Worm (Caenorhabditis elegans) whole organism, early embryonic: ENCODE results near the gene egrh-3.
"Not testable (repeated sequence)": the region's sequence is repeated elsewhere in the genome, so short reads cannot be mapped to it uniquely, and the experiment has no call there.

ENCODE experiments used
- B0310.2 ChIP-seq: sonication (generic microtip); optimal IDR thresholded peaks from 2 replicates; lab custom pipeline; 2016; ENCODE audit warnings: mild to moderate bottlenecking, missing genetic modification characterization, missing compliant biosample characterization
- F13C5.2 ChIP-seq: sonication (generic microtip); optimal IDR thresholded peaks from 2 replicates; lab custom pipeline; 2017; ENCODE audit warnings: mild to moderate bottlenecking, missing genetic modification characterization, inconsistent platforms, missing compliant biosample characterization
- aly-1 ChIP-seq: sonication (generic microtip); optimal IDR thresholded peaks from 2 replicates; lab custom pipeline; 2016; ENCODE audit warnings: missing genetic modification characterization, missing compliant biosample characterization
- ama-1 ChIP-seq: fragments of 150-350 bp; optimal IDR thresholded peaks from 2 replicates; lab custom pipeline; 2014
- ceh-13 ChIP-seq: fragments of 200-800 bp; sonication (Bioruptor generic); optimal IDR thresholded peaks from 2 replicates; lab custom pipeline; 2018; ENCODE audit warnings: mild to moderate bottlenecking, missing genetic modification characterization, missing compliant biosample characterization
- ceh-36 ChIP-seq: sonication (generic microtip); optimal IDR thresholded peaks from 2 replicates; lab custom pipeline; 2016; ENCODE audit warnings: missing genetic modification characterization, inconsistent platforms, missing compliant biosample characterization
- ets-7 ChIP-seq: sonication (generic microtip); optimal IDR thresholded peaks from 2 replicates; lab custom pipeline; 2016; ENCODE audit warnings: missing genotype, missing genetic modification characterization, missing compliant biosample characterization
- flt-1 ChIP-seq: fragments of 200-800 bp; sonication (Bioruptor generic); IDR thresholded peaks from 2 replicates; pipeline ENCODE4 v1.3.6; 2022; ENCODE audit warnings: missing genetic modification characterization, missing compliant biosample characterization
- hmbx-1 ChIP-seq: sonication (generic microtip); optimal IDR thresholded peaks from 2 replicates; lab custom pipeline; 2016; ENCODE audit warnings: mild to moderate bottlenecking, missing genetic modification characterization, missing compliant biosample characterization
- hmg-4 ChIP-seq: fragments of 200-800 bp; sonication (Bioruptor generic); optimal IDR thresholded peaks from 2 replicates; lab custom pipeline; 2018; ENCODE audit warnings: mild to moderate bottlenecking, missing genetic modification characterization, missing compliant biosample characterization
- hnd-1 ChIP-seq: sonication (generic microtip); optimal IDR thresholded peaks from 2 replicates; lab custom pipeline; 2016; ENCODE audit warnings: missing genetic modification characterization, missing compliant biosample characterization
- pes-1 ChIP-seq: fragments of 200-800 bp; sonication (Bioruptor generic); IDR thresholded peaks from 2 replicates; pipeline ENCODE4 v1.3.6; 2022; ENCODE audit warnings: missing genetic modification reagents, missing genetic modification characterization, missing compliant biosample characterization
- scrt-1 ChIP-seq: fragments of 200-800 bp; sonication (Bioruptor generic); IDR thresholded peaks from 2 replicates; pipeline ENCODE4 v1.3.6; 2022; ENCODE audit warnings: missing genetic modification characterization, missing compliant biosample characterization
- sea-1 ChIP-seq: fragments of 200-800 bp; sonication (Bioruptor generic); conservative IDR thresholded peaks from 2 replicates; pipeline ENCODE4 v1.3.6; 2022; ENCODE audit warnings: missing genetic modification characterization, missing compliant biosample characterization
- tbx-11 ChIP-seq: fragments of 200-800 bp; sonication (Bioruptor generic); IDR thresholded peaks from 2 replicates; pipeline ENCODE4 v1.3.6; 2022; ENCODE audit warnings: missing genetic modification characterization, missing compliant biosample characterization
- tbx-37 ChIP-seq: fragments of 200-800 bp; sonication (Bioruptor generic); conservative IDR thresholded peaks from 2 replicates; pipeline ENCODE4 v1.3.6; 2022; ENCODE audit warnings: missing genetic modification reagents, missing genetic modification characterization, missing compliant biosample characterization
- tra-4 ChIP-seq: sonication (generic microtip); optimal IDR thresholded peaks from 2 replicates; lab custom pipeline; 2017; ENCODE audit warnings: missing genetic modification characterization, missing compliant biosample characterization

egrh-3 gene

DNA sequence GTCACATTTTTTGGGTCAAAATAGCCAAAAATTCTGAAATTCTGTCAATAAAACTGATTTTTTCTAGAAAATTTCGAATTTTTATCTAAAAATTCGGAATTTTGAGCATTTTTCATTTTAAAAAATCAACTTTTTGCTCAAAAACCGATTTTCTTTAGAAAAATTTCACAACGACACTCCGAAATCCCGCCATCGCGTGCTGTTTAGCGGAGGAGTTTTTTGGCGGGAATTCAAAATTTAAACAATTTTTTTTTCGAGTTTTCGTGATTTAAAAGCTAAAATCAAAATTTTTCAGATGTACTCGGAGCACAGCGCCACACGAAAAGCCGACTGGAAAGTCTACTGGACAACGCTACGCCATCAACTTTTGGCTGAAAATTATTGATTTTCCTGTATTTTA lies 10.9 kb downstream of the egrh-3 start:
- TF ChIP-seq flt-1 (GFP tag; lab: Robert Waterston, UW): no peak

- no peak for TF ChIP-seq tbx-37
- TF ChIP-seq aly-1 (tag; lab: Kevin White, UChicago): no peak
- peak; percentile 69 for TF ChIP-seq F13C5.2 (tag; lab: Kevin White, UChicago)
- peak; percentile 51; the same call in 1 of the 2 replicates for TF ChIP-seq flt-1 (GFP tag; lab: Robert Waterston, UW)
- no peak for TF ChIP-seq ama-1 (lab: Kevin White, UChicago)
Observed at ce11 chrIV:2676281-2676680, 12.3 kb downstream of the egrh-3 start, which contains the start of gene Y94H6A.3. Gene Y94H6A.3 (plus strand): TSS chrIV:2676512.

- TF ChIP-seq B0310.2 (tag; lab: Kevin White, UChicago); ama-1 (lab: Kevin White, UChicago); flt-1 (GFP tag; lab: Robert Waterston, UW): not testable (repeated sequence)
Observed at ce11 chrIV:2674915-2675314, 13.7 kb downstream of the egrh-3 start, which contains the start of gene gpx-4. Gene gpx-4 (minus strand): TSS chrIV:2675015.

DNA sequence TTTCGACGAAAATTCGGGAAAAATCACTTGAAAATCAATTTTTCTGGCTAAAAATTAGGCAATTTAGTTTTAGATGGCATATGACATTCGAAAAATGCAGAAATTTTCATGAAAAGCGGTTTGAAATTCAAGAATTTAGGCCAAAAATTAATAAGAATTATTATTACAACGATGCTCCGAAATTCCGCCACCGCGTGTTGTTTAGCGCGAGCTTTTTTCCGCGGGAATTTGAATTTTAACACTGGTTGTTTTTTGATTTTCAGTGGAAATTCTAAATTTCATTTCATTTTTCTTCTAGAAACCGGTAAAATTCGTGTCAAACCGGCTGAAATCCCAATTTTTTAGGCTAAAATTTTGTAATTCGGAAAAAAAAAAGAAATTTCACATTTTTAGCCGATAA lies 17.9 kb downstream of the egrh-3 start:
- TF ChIP-seq F13C5.2 (tag; lab: Kevin White, UChicago) (no peak), hmbx-1 (tag; lab: Kevin White, UChicago) (no peak), ama-1 (lab: Kevin White, UChicago) (no peak), aly-1 (tag; lab: Kevin White, UChicago) (no peak), ceh-13 (GFP tag; lab: Kevin White, UChicago) (no peak), tra-4 (no peak), hnd-1 (tag; lab: Kevin White, UChicago) (no peak), ets-7 (no peak), pes-1 (GFP tag; lab: Robert Waterston, UW) (no peak), B0310.2 (tag; lab: Kevin White, UChicago) (no peak), flt-1 (GFP tag; lab: Robert Waterston, UW) (no peak), ceh-36 (no peak)

- TF ChIP-seq ceh-36 (no peak), hmbx-1 (tag; lab: Kevin White, UChicago) (no peak), ama-1 (lab: Kevin White, UChicago) (no peak), aly-1 (tag; lab: Kevin White, UChicago) (no peak), tbx-11 (GFP tag; lab: Robert Waterston, UW) (no peak), flt-1 (GFP tag; lab: Robert Waterston, UW) (no peak), ceh-13 (GFP tag; lab: Kevin White, UChicago) (no peak), hnd-1 (tag; lab: Kevin White, UChicago) (no peak), B0310.2 (tag; lab: Kevin White, UChicago) (no peak), tbx-37 (no peak), scrt-1 (GFP tag; lab: Robert Waterston, UW) (no peak), tra-4 (no peak), ets-7 (no peak), pes-1 (GFP tag; lab: Robert Waterston, UW) (no peak), sea-1 (no peak), F13C5.2 (tag; lab: Kevin White, UChicago) (no peak), hmg-4 (no peak)
Observed at ce11 chrIV:2666586-2667100, 21.9 kb downstream of the egrh-3 start, which contains the start of gene Y69A2AR.1. Gene Y69A2AR.1 (plus strand): TSS chrIV:2667050.

- TF ChIP-seq pes-1 (GFP tag; lab: Robert Waterston, UW) (no peak), tbx-11 (GFP tag; lab: Robert Waterston, UW) (no peak), ama-1 (lab: Kevin White, UChicago) (no peak), flt-1 (GFP tag; lab: Robert Waterston, UW) (no peak), scrt-1 (GFP tag; lab: Robert Waterston, UW) (no peak), aly-1 (tag; lab: Kevin White, UChicago) (no peak), tbx-37 (no peak), B0310.2 (tag; lab: Kevin White, UChicago) (no peak), hmg-4 (no peak), hmbx-1 (tag; lab: Kevin White, UChicago) (no peak), tra-4 (no peak), ets-7 (no peak), ceh-36 (no peak), sea-1 (no peak), F13C5.2 (tag; lab: Kevin White, UChicago) (no peak), hnd-1 (tag; lab: Kevin White, UChicago) (no peak), ceh-13 (GFP tag; lab: Kevin White, UChicago) (no peak)
Observed at ce11 chrIV:2666127-2666526, 22.4 kb downstream of the egrh-3 start.

- TF ChIP-seq tbx-37 (no peak), hnd-1 (tag; lab: Kevin White, UChicago) (no peak), pes-1 (GFP tag; lab: Robert Waterston, UW) (no peak), scrt-1 (GFP tag; lab: Robert Waterston, UW) (no peak), hmbx-1 (tag; lab: Kevin White, UChicago) (no peak), ets-7 (no peak), tra-4 (no peak), ceh-13 (GFP tag; lab: Kevin White, UChicago) (no peak)
Observed at ce11 chrIV:2665388-2665978, 23.1 kb downstream of the egrh-3 start.

ce11 chrIV:2664901-2665201 lies 23.7 kb downstream of the egrh-3 start:
- TF ChIP-seq ets-7 (no peak), aly-1 (tag; lab: Kevin White, UChicago) (no peak), ceh-13 (GFP tag; lab: Kevin White, UChicago) (no peak), scrt-1 (GFP tag; lab: Robert Waterston, UW) (no peak), sea-1 (no peak), hmg-4 (no peak), flt-1 (GFP tag; lab: Robert Waterston, UW) (no peak)
